Fruit fly (Drosophila melanogaster): Measurements from ENCODE around the gene CG13992.

Gene CG13992

dm6 chr2L:5999247-5999646 lies 31.7 kb upstream of the CG13992 start, which contains the start of gene Kdm5 (continued):
- TF ChIP-seq CG7786 (GFP tag; optimal IDR thresholded peaks at IDR 0.05), result peak; percentile 35
- TF ChIP-seq nom (GFP tag; optimal IDR thresholded peaks at IDR 0.05), result peak; percentile 11
- TF ChIP-seq CG9932 (GFP tag; IDR thresholded peaks at IDR 0.05), result peak; percentile 61
- TF ChIP-seq gcm2 (GFP tag; optimal IDR thresholded peaks at IDR 0.05), result no peak
- peak; percentile 36 for TF ChIP-seq CG4328 (GFP tag; optimal IDR thresholded peaks at IDR 0.05)
- TF ChIP-seq CG7745 (tag; optimal IDR thresholded peaks at IDR 0.05), result no peak
- peak; percentile 7 for TF ChIP-seq CG8924 (tag; optimal IDR thresholded peaks at IDR 0.05)
- TF ChIP-seq nerfin-2 (GFP tag; IDR thresholded peaks at IDR 0.05; ENCODE audit: partially characterized antibody), result no peak
- TF ChIP-seq grau (tag; optimal IDR thresholded peaks at IDR 0.05), result no peak
- no peak for TF ChIP-seq Asciz (GFP tag; optimal IDR thresholded peaks at IDR 0.05)
- no peak for TF ChIP-seq mam (GFP tag; optimal IDR thresholded peaks at IDR 0.05)
- TF ChIP-seq crc (GFP tag; optimal IDR thresholded peaks at IDR 0.05), result no peak
- TF ChIP-seq pros (GFP tag; optimal IDR thresholded peaks at IDR 0.05), result no peak
- no peak for TF ChIP-seq ems (GFP tag; optimal IDR thresholded peaks at IDR 0.05)
- peak; percentile 67 for TF ChIP-seq MBD-R2 (GFP tag; IDR thresholded peaks at IDR 0.05)
- TF ChIP-seq CG7556 (GFP tag; optimal IDR thresholded peaks at IDR 0.05), result no peak
- TF ChIP-seq lola (GFP tag; optimal IDR thresholded peaks at IDR 0.05), result no peak
- TF ChIP-seq danr (GFP tag; IDR thresholded peaks at IDR 0.05), result peak; percentile 29; the same call in 1 of the 2 replicates
- no peak for TF ChIP-seq mld (GFP tag; IDR thresholded peaks at IDR 0.05; ENCODE audit: partially characterized antibody)
- TF ChIP-seq hkb (optimal IDR thresholded peaks at IDR 0.05), result no peak
- peak; percentile 41; the same call in 1 of the 2 replicates for TF ChIP-seq hkb (GFP tag; IDR thresholded peaks at IDR 0.05)
- peak; percentile 8 for TF ChIP-seq CG18262 (tag; optimal IDR thresholded peaks at IDR 0.05)
- peak; percentile 31 for TF ChIP-seq bigmax (GFP tag; optimal IDR thresholded peaks at IDR 0.05)
- no peak for TF ChIP-seq pnt (GFP tag; optimal IDR thresholded peaks at IDR 0.05)
- TF ChIP-seq Six4 (GFP tag; optimal IDR thresholded peaks at IDR 0.05), result no peak
- TF ChIP-seq CG3838 (GFP tag; optimal IDR thresholded peaks at IDR 0.05), result no peak
- TF ChIP-seq CG2129 (GFP tag; IDR thresholded peaks at IDR 0.05; ENCODE audit: partially characterized antibody), result no peak

- TF ChIP-seq gsb-n (tag; optimal IDR thresholded peaks at IDR 0.05) (no peak), CG15073 (GFP tag; optimal IDR thresholded peaks at IDR 0.05) (no peak), sens (GFP tag) (peak; percentile 63), sqz (GFP tag; optimal IDR thresholded peaks at IDR 0.05) (peak; percentile 0), CG18619 (GFP tag; optimal IDR thresholded peaks at IDR 0.05) (no peak), E2f1 (GFP tag; IDR thresholded peaks at IDR 0.05) (no peak), Nf-YC (tag; optimal IDR thresholded peaks at IDR 0.05) (no peak), aop (GFP tag; IDR thresholded peaks at IDR 0.05) (no peak), crol (GFP tag; IDR thresholded peaks at IDR 0.05) (peak; percentile 58), Adf1 (GFP tag; IDR thresholded peaks at IDR 0.05) (no peak), CG1832 (GFP tag; optimal IDR thresholded peaks at IDR 0.05) (no peak), vvl (GFP tag; IDR thresholded peaks at IDR 0.05) (no peak), CG42726 (GFP tag; IDR thresholded peaks at IDR 0.05; ENCODE audit: partially characterized antibody) (no peak), al (GFP tag; IDR thresholded peaks at IDR 0.05) (no peak)
These were observed 30.8 kb upstream of the CG13992 start for dm6 chr2L:5998383-5998782.
